Fruit fly (Drosophila melanogaster) whole organism, embryonic: ENCODE results near the gene CG43693.

ENCODE experiments used
- Adf1 ChIP-seq: fragments of 200-800 bp; sonication (Bioruptor generic); IDR thresholded peaks from 2 replicates; pipeline ENCODE4 v1.3.6; 2022; ENCODE audit warnings: missing biosample characterization, missing genetic modification characterization
- C15 ChIP-seq: fragments of 200-800 bp; sonication (Bioruptor generic); IDR thresholded peaks from 3 replicates; pipeline ENCODE4 v1.3.6; 2022; ENCODE audit warnings: missing biosample characterization, missing genetic modification characterization
- CG10543 ChIP-seq: fragments of 200-800 bp; sonication (Bioruptor generic); optimal IDR thresholded peaks from 3 replicates; lab custom pipeline; 2017; ENCODE audit warnings: missing biosample characterization, mild to moderate bottlenecking, missing genetic modification characterization, moderate library complexity
- CG10565 ChIP-seq: fragments of 200-800 bp; sonication (Bioruptor generic); optimal IDR thresholded peaks from 3 replicates; lab custom pipeline; 2016; ENCODE audit warnings: missing biosample characterization, mild to moderate bottlenecking, missing genetic modification characterization
- CG11695 ChIP-seq: fragments of 200-800 bp; sonication (Bioruptor generic); IDR thresholded peaks from 3 replicates; pipeline ENCODE4 v1.3.6; 2022; ENCODE audit warnings: missing biosample characterization, missing genetic modification characterization
- CG12236 ChIP-seq: fragments of 200-800 bp; sonication (Bioruptor generic); optimal IDR thresholded peaks from 2 replicates; lab custom pipeline; 2016; ENCODE audit warnings: missing biosample characterization, missing genetic modification characterization
- CG12942 ChIP-seq: fragments of 200-800 bp; sonication (Bioruptor generic); optimal IDR thresholded peaks from 3 replicates; lab custom pipeline; 2016; ENCODE audit warnings: missing biosample characterization, missing genetic modification characterization
- CG1647 ChIP-seq: fragments of 200-800 bp; sonication (Bioruptor generic); optimal IDR thresholded peaks from 3 replicates; lab custom pipeline; 2016; ENCODE audit warnings: missing biosample characterization, missing genetic modification characterization
- CG17328 ChIP-seq: fragments of 200-800 bp; sonication (Bioruptor generic); IDR thresholded peaks from 2 replicates; pipeline ENCODE4 v1.3.6; 2022; ENCODE audit warnings: missing biosample characterization, missing genetic modification characterization
- CG18619 ChIP-seq: fragments of 200-800 bp; sonication (Bioruptor generic); optimal IDR thresholded peaks from 3 replicates; lab custom pipeline; 2017; ENCODE audit warnings: missing biosample characterization, mild to moderate bottlenecking, missing genetic modification characterization
- CG18764 ChIP-seq: fragments of 200-800 bp; sonication (Bioruptor generic); optimal IDR thresholded peaks from 3 replicates; lab custom pipeline; 2016; ENCODE audit warnings: missing biosample characterization, missing genetic modification characterization
- CG30431 ChIP-seq: fragments of 200-800 bp; sonication (Bioruptor generic); optimal IDR thresholded peaks from 2 replicates; lab custom pipeline; 2017; ENCODE audit warnings: missing biosample characterization, missing genetic modification characterization
- CG31365 ChIP-seq: fragments of 200-800 bp; sonication (Bioruptor generic); optimal IDR thresholded peaks from 2 replicates; lab custom pipeline; 2018; ENCODE audit warnings: missing biosample characterization, mild to moderate bottlenecking, missing genetic modification characterization
- CG3281 ChIP-seq: fragments of 200-800 bp; sonication (Bioruptor generic); optimal IDR thresholded peaks from 3 replicates; lab custom pipeline; 2017; ENCODE audit warnings: missing biosample characterization, mild to moderate bottlenecking, missing genetic modification characterization
- CG34224 ChIP-seq: fragments of 200-800 bp; sonication (Bioruptor generic); IDR thresholded peaks from 3 replicates; pipeline ENCODE4 v1.3.6; 2022; ENCODE audit warnings: missing biosample characterization, missing genetic modification characterization; ENCODE audit not compliant: partially characterized antibody
- CG34376 ChIP-seq: fragments of 200-800 bp; sonication (Bioruptor generic); optimal IDR thresholded peaks from 2 replicates; lab custom pipeline; 2018; ENCODE audit warnings: missing biosample characterization, mild to moderate bottlenecking, missing genetic modification characterization
- CG42726 ChIP-seq: fragments of 200-800 bp; sonication (Bioruptor generic); IDR thresholded peaks from 2 replicates; pipeline ENCODE4 v1.3.6; 2022; ENCODE audit warnings: missing biosample characterization, missing genetic modification characterization; ENCODE audit not compliant: partially characterized antibody
- CG4617 ChIP-seq: fragments of 200-800 bp; sonication (Bioruptor generic); optimal IDR thresholded peaks from 3 replicates; lab custom pipeline; 2016; ENCODE audit warnings: missing biosample characterization, missing genetic modification characterization, borderline replicate concordance
- CG7786 ChIP-seq: fragments of 200-800 bp; sonication (Bioruptor generic); optimal IDR thresholded peaks from 2 replicates; lab custom pipeline; 2016; ENCODE audit warnings: missing biosample characterization, missing genetic modification characterization
- CG9215 ChIP-seq: fragments of 200-800 bp; sonication (Bioruptor generic); IDR thresholded peaks from 2 replicates; pipeline ENCODE4 v1.3.6; 2022; ENCODE audit warnings: missing biosample characterization, missing genetic modification characterization
- CG9817 ChIP-seq: fragments of 200-800 bp; sonication (Bioruptor generic); optimal IDR thresholded peaks from 2 replicates; lab custom pipeline; 2018; ENCODE audit warnings: missing biosample characterization, mild to moderate bottlenecking, missing genetic modification characterization, moderate library complexity
- Dip3 ChIP-seq: fragments of 200-800 bp; sonication (Bioruptor generic); optimal IDR thresholded peaks from 3 replicates; lab custom pipeline; 2016; ENCODE audit warnings: missing biosample characterization, missing genetic modification characterization
- Doc3 ChIP-seq: fragments of 200-800 bp; sonication (Bioruptor generic); IDR thresholded peaks from 3 replicates; pipeline ENCODE4 v1.3.6; 2022; ENCODE audit warnings: missing biosample characterization, missing genetic modification characterization; ENCODE audit not compliant: partially characterized antibody
- Elba2 ChIP-seq: fragments of 200-800 bp; sonication (Bioruptor generic); optimal IDR thresholded peaks from 3 replicates; lab custom pipeline; 2016; ENCODE audit warnings: missing biosample characterization, missing genetic modification characterization
- HmgD ChIP-seq: fragments of 200-800 bp; sonication (Bioruptor generic); optimal IDR thresholded peaks from 3 replicates; lab custom pipeline; 2016; ENCODE audit warnings: missing biosample characterization, missing genetic modification characterization
- Hr39 ChIP-seq: fragments of >200 bp; optimal IDR thresholded peaks from 2 replicates; lab custom pipeline; 2017
- MTF-1 ChIP-seq: fragments of 200-800 bp; sonication (Bioruptor generic); optimal IDR thresholded peaks from 2 replicates; lab custom pipeline; 2018; ENCODE audit warnings: missing biosample characterization, mild to moderate bottlenecking, missing genetic modification characterization, borderline replicate concordance
- Mad ChIP-seq: fragments of 200-800 bp; sonication (Bioruptor generic); optimal IDR thresholded peaks from 2 replicates; lab custom pipeline; 2016; ENCODE audit warnings: missing biosample characterization, missing genetic modification characterization
- Mes4 ChIP-seq: fragments of 200-800 bp; sonication (Bioruptor generic); optimal IDR thresholded peaks from 2 replicates; lab custom pipeline; 2016; ENCODE audit warnings: missing biosample characterization, missing genetic modification characterization
- NC2α ChIP-seq: fragments of 200-800 bp; sonication (Bioruptor generic); optimal IDR thresholded peaks from 2 replicates; lab custom pipeline; 2016; ENCODE audit warnings: missing biosample characterization, missing genetic modification characterization
- Opbp ChIP-seq: fragments of 200-800 bp; sonication (Bioruptor generic); IDR thresholded peaks from 3 replicates; pipeline ENCODE4 v1.3.6; 2022; ENCODE audit warnings: missing biosample characterization, missing genetic modification characterization; ENCODE audit not compliant: partially characterized antibody
- Scr ChIP-seq: fragments of 200-800 bp; sonication (Bioruptor generic); IDR thresholded peaks from 2 replicates; pipeline ENCODE4 v1.3.6; 2022; ENCODE audit warnings: missing biosample characterization, missing genetic modification characterization; ENCODE audit not compliant: partially characterized antibody
- Sox102F ChIP-seq: fragments of 200-800 bp; sonication (Bioruptor generic); optimal IDR thresholded peaks from 2 replicates; lab custom pipeline; 2018; ENCODE audit warnings: missing biosample characterization, mild to moderate bottlenecking, missing genetic modification characterization, moderate library complexity
- Stat92E ChIP-seq, 3 experiments: fragments of >200 bp in 2 of 3; fragments of 200-800 bp in 1 of 3; sonication (Bioruptor generic) in 1 of 3; optimal IDR thresholded peaks; 2 replicates each; lab custom pipeline; 2017 to 2019; ENCODE audit warnings: missing biosample characterization in 3 of 3, missing genetic modification characterization in 3 of 3, mild to moderate bottlenecking in 1 of 3, moderate library complexity in 1 of 3
- cad ChIP-seq: fragments of >200 bp; optimal IDR thresholded peaks from 2 replicates; lab custom pipeline; 2017; ENCODE audit warnings: missing biosample characterization, missing genetic modification characterization
- chinmo ChIP-seq: fragments of 200-800 bp; sonication (Bioruptor generic); IDR thresholded peaks from 4 replicates; pipeline ENCODE4 v1.3.6; 2022; ENCODE audit warnings: missing biosample characterization, missing genetic modification characterization; ENCODE audit not compliant: partially characterized antibody
- crol ChIP-seq: fragments of 200-800 bp; sonication (Bioruptor generic); IDR thresholded peaks from 2 replicates; pipeline ENCODE4 v1.3.6; 2022; ENCODE audit warnings: missing biosample characterization, missing genetic modification characterization
- danr ChIP-seq: fragments of 200-800 bp; sonication (Bioruptor generic); IDR thresholded peaks from 2 replicates; pipeline ENCODE4 v1.3.6; 2022; ENCODE audit warnings: missing biosample characterization, missing genetic modification characterization
- gce ChIP-seq: fragments of 200-800 bp; sonication (Bioruptor generic); IDR thresholded peaks from 3 replicates; pipeline ENCODE4 v1.3.6; 2022; ENCODE audit warnings: missing biosample characterization, missing genetic modification characterization
- gfzf ChIP-seq: fragments of 200-800 bp; sonication (Bioruptor generic); optimal IDR thresholded peaks from 2 replicates; lab custom pipeline; 2016; ENCODE audit warnings: missing biosample characterization, mild to moderate bottlenecking, missing genetic modification characterization, moderate library complexity
- her ChIP-seq: fragments of 200-800 bp; sonication (Bioruptor generic); optimal IDR thresholded peaks from 2 replicates; lab custom pipeline; 2016; ENCODE audit warnings: missing biosample characterization, missing genetic modification characterization
- jigr1 ChIP-seq: fragments of 200-800 bp; sonication (Bioruptor generic); IDR thresholded peaks from 3 replicates; pipeline ENCODE4 v1.3.6; 2022; ENCODE audit warnings: missing biosample characterization, missing genetic modification characterization
- knrl ChIP-seq: fragments of 200-800 bp; sonication (Bioruptor generic); IDR thresholded peaks from 3 replicates; pipeline ENCODE4 v1.3.6; 2022; ENCODE audit warnings: missing biosample characterization, missing genetic modification characterization; ENCODE audit not compliant: partially characterized antibody
- maf-S ChIP-seq: fragments of 200-800 bp; sonication (Bioruptor generic); optimal IDR thresholded peaks from 2 replicates; lab custom pipeline; 2016; ENCODE audit warnings: missing biosample characterization, missing genetic modification characterization
- phol ChIP-seq: fragments of 200-800 bp; sonication (Bioruptor generic); optimal IDR thresholded peaks from 3 replicates; lab custom pipeline; 2018; ENCODE audit warnings: missing biosample characterization, mild to moderate bottlenecking, missing genetic modification characterization, moderate library complexity
- stc ChIP-seq: fragments of 200-800 bp; sonication (Bioruptor generic); IDR thresholded peaks from 2 replicates; pipeline ENCODE4 v1.3.6; 2022; ENCODE audit warnings: missing biosample characterization, missing genetic modification characterization
- twi ChIP-seq: fragments of 200-800 bp; optimal IDR thresholded peaks from 2 replicates; lab custom pipeline; 2019; ENCODE audit warnings: missing biosample characterization, mild to moderate bottlenecking, missing genetic modification characterization, moderate library complexity
- unpg ChIP-seq: fragments of 200-800 bp; sonication (Bioruptor generic); optimal IDR thresholded peaks from 3 replicates; lab custom pipeline; 2018; ENCODE audit warnings: missing biosample characterization, mild to moderate bottlenecking, missing genetic modification characterization, moderate library complexity
- vvl ChIP-seq: fragments of 200-800 bp; sonication (Bioruptor generic); IDR thresholded peaks from 2 replicates; pipeline ENCODE4 v1.3.6; 2022; ENCODE audit warnings: missing biosample characterization, missing genetic modification characterization

Gene CG43693

dm6 chr3L:11091943-11092609 lies 40.9 kb upstream of the CG43693 start (continued):
- TF ChIP-seq NC2α (GFP tag; lab: Kevin White, UChicago) (no peak), Stat92E (GFP tag; optimal IDR thresholded peaks at IDR 0.05; lab: Kevin White, UChicago) (no peak), chinmo (GFP tag; lab: Robert Waterston, UW) (peak; percentile 94), her (GFP tag; lab: Kevin White, UChicago) (peak; percentile 61), CG11695 (0 out of 3 replicates have a peak, but pooled peaks have one; percentile 15), CG30431 (no peak), twi (tag; lab: Kevin White, UChicago) (no peak), MTF-1 (GFP tag; lab: Kevin White, UChicago) (peak; percentile 28), CG7786 (peak; percentile 31), Adf1 (GFP tag; lab: Robert Waterston, UW) (no peak), Opbp (GFP tag; lab: Robert Waterston, UW) (peak; percentile 42; the same call in 1 of the 3 replicates), stc (GFP tag; lab: Robert Waterston, UW) (0 out of 2 replicates have a peak, but pooled peaks have one; percentile 9), CG9215 (0 out of 2 replicates have a peak, but pooled peaks have one; percentile 6), CG34224 (GFP tag; lab: Robert Waterston, UW) (no peak), CG4617 (GFP tag; lab: Kevin White, UChicago) (peak; percentile 94), CG42726 (GFP tag; lab: Robert Waterston, UW) (no peak), CG17328 (GFP tag; lab: Robert Waterston, UW) (peak; percentile 42; the same call in 1 of the 2 replicates), cad (no peak), gfzf (peak; percentile 21), jigr1 (no peak), Sox102F (no peak), Doc3 (GFP tag; lab: Robert Waterston, UW) (no peak), Elba2 (GFP tag; lab: Kevin White, UChicago) (peak; percentile 27), CG34376 (GFP tag; lab: Kevin White, UChicago) (no peak), HmgD (GFP tag; lab: Kevin White, UChicago) (no peak), knrl (GFP tag; lab: Robert Waterston, UW) (peak; percentile 15; the same call in 1 of the 3 replicates), CG10565 (GFP tag; lab: Kevin White, UChicago) (no peak), unpg (GFP tag; lab: Kevin White, UChicago) (peak; percentile 35), CG12942 (GFP tag; lab: Kevin White, UChicago) (peak; percentile 39), Scr (GFP tag; lab: Robert Waterston, UW) (peak; percentile 45; the same call in 1 of the 2 replicates), C15 (GFP tag; lab: Robert Waterston, UW) (no peak), gce (no peak), danr (GFP tag; lab: Robert Waterston, UW) (no peak), Mad (GFP tag; lab: Kevin White, UChicago) (peak; percentile 45), vvl (peak; percentile 79), CG9817 (peak; percentile 10), CG12236 (GFP tag; lab: Kevin White, UChicago) (peak; percentile 4), crol (GFP tag; lab: Robert Waterston, UW) (peak; percentile 86), maf-S (GFP tag; lab: Kevin White, UChicago) (peak; percentile 64), CG18764 (peak; percentile 52), Dip3 (GFP tag; lab: Kevin White, UChicago) (peak; percentile 48), CG3281 (peak; percentile 35), phol (no peak), Hr39 (lab: Kevin White, UChicago) (no peak), CG31365 (tag; lab: Kevin White, UChicago) (no peak), CG1647 (GFP tag; lab: Kevin White, UChicago) (peak; percentile 67), CG18619 (peak; percentile 22), CG10543 (GFP tag; lab: Kevin White, UChicago) (no peak), Mes4 (GFP tag; lab: Kevin White, UChicago) (peak; percentile 57)
